Worm (Caenorhabditis elegans) whole organism, L4 larva: ENCODE measurements around the gene ugt-57.

Experiments
- ama-1 ChIP-seq: fragments of 150-350 bp; optimal IDR thresholded peaks from 2 replicates; lab custom pipeline; 2014; ENCODE audit warnings: inconsistent platforms, mixed read lengths
- dmd-6 ChIP-seq: fragments of 200-800 bp; sonication (Bioruptor generic); IDR thresholded peaks from 2 replicates; pipeline ENCODE4 v1.3.6; 2022; ENCODE audit warnings: missing genetic modification reagents, missing genetic modification characterization, missing compliant biosample characterization
- egl-27 ChIP-seq: sonication (generic microtip); optimal IDR thresholded peaks from 3 replicates; lab custom pipeline; 2017; ENCODE audit warnings: missing biosample characterization, missing genetic modification reagents, missing genetic modification characterization
- lin-39 ChIP-seq: fragments of 150-350 bp; optimal IDR thresholded peaks from 2 replicates; lab custom pipeline; 2014; ENCODE audit warnings: missing biosample characterization, missing genetic modification reagents, missing genetic modification characterization
- pha-4 ChIP-seq, 2 experiments: fragments of 150-350 bp in 1 of 2; fragments of 200-800 bp in 1 of 2; sonication (Bioruptor generic) in 1 of 2; IDR thresholded peaks in 1 of 2; optimal IDR thresholded peaks in 1 of 2; 2 replicates each; pipeline versions ENCODE4 v1.3.6 to Lab custom; 2014 to 2022; ENCODE audit warnings: missing genetic modification characterization in 2 of 2, missing genetic modification reagents in 2 of 2, missing biosample characterization in 1 of 2, missing compliant biosample characterization in 1 of 2
- snpc-4 ChIP-seq: fragments of 150-350 bp; optimal IDR thresholded peaks from 2 replicates; lab custom pipeline; 2014; ENCODE audit warnings: missing biosample characterization, missing genetic modification characterization
- ztf-11 ChIP-seq: fragments of 150-350 bp; optimal IDR thresholded peaks from 2 replicates; lab custom pipeline; 2014; ENCODE audit warnings: missing biosample characterization, missing genetic modification characterization

DNA sequence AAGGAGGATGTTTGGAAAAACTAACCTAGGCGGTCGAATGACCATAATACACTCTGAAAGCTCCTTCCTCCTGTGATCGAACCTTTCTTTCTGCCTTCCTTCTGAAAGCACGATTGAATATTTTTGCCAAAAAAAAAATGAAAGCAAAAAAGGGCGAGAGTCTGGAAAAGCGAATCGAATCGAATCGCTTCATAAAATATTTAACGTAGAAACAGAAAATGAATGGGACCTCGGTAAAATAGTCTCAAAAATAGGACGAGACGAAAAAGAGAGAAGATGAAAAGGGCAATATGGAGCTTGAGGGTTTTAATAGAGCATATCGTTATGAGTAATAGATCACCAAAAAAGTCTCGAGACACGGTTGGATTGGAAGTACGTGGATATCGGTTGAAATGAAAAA is 35.2 kb upstream of the ugt-57 start, which contains the start of gene inx-1:
- TF ChIP-seq ama-1 (lab: Kevin White, UChicago), result no peak
- TF ChIP-seq pha-4 (GFP tag; IDR thresholded peaks at IDR 0.05; lab: Robert Waterston, UW), result no peak
- no peak for TF ChIP-seq pha-4 (tag; optimal IDR thresholded peaks at IDR 0.05; lab: Kevin White, UChicago)
- TF ChIP-seq lin-39 (tag; lab: Kevin White, UChicago), result no peak
- no peak for TF ChIP-seq dmd-6
- TF ChIP-seq snpc-4, result no peak
- no peak for TF ChIP-seq egl-27 (tag; lab: Kevin White, UChicago)
- no peak for TF ChIP-seq ztf-11
